Fruit fly (Drosophila melanogaster) whole organism: ENCODE measurements around the gene CNPYb.

Source experiments
- CG8478 ChIP-seq: fragments of >200 bp; optimal IDR thresholded peaks from 2 replicates; lab custom pipeline; 2018; ENCODE audit warnings: inconsistent platforms
- Dll ChIP-seq: fragments of >200 bp; optimal IDR thresholded peaks from 2 replicates; lab custom pipeline; 2017
- pan ChIP-seq: fragments of >200 bp; optimal IDR thresholded peaks from 2 replicates; lab custom pipeline; 2017
- psq ChIP-seq: fragments of >200 bp; optimal IDR thresholded peaks from 2 replicates; lab custom pipeline; 2017
- usp ChIP-seq: fragments of >200 bp; optimal IDR thresholded peaks from 2 replicates; lab custom pipeline; 2017; ENCODE audit warnings: missing biosample characterization, missing genetic modification characterization, mixed read lengths

dm6 chr3L:19089120-19089519 is 6.9 kb downstream of the CNPYb start:
- TF ChIP-seq CG8478 (lab: Kevin White, UChicago): no peak
- no peak for TF ChIP-seq usp (GFP tag; lab: Kevin White, UChicago)
- no peak for TF ChIP-seq psq (lab: Kevin White, UChicago)
- TF ChIP-seq Dll (lab: Kevin White, UChicago): no peak
- TF ChIP-seq pan (lab: Kevin White, UChicago): no peak
